Worm (Caenorhabditis elegans) whole organism, L1 larva: ENCODE data around the gene Y73B6BL.37.

Experiments
- C04F5.9 ChIP-seq: sonication (generic microtip); optimal IDR thresholded peaks from 2 replicates; lab custom pipeline; 2016; ENCODE audit warnings: missing genetic modification characterization, missing compliant biosample characterization
- C34B4.2 ChIP-seq: sonication (generic microtip); optimal IDR thresholded peaks from 2 replicates; lab custom pipeline; 2017; ENCODE audit warnings: mild to moderate bottlenecking, missing genetic modification characterization, missing compliant biosample characterization
- Y116A8C.19 ChIP-seq: sonication (generic microtip); optimal IDR thresholded peaks from 2 replicates; lab custom pipeline; 2016; ENCODE audit warnings: missing compliant biosample characterization, missing genetic modification characterization, borderline replicate concordance
- alr-1 ChIP-seq: fragments of 200-800 bp; sonication (Bioruptor generic); optimal IDR thresholded peaks from 2 replicates; lab custom pipeline; 2018; ENCODE audit warnings: borderline replicate concordance, mild to moderate bottlenecking, missing genetic modification characterization, missing compliant biosample characterization
- aly-2 ChIP-seq: fragments of 150-350 bp; optimal IDR thresholded peaks from 2 replicates; lab custom pipeline; 2014; ENCODE audit warnings: missing biosample characterization, missing genetic modification characterization
- ama-1 ChIP-seq: fragments of 150-350 bp; optimal IDR thresholded peaks from 2 replicates; lab custom pipeline; 2014
- blmp-1 ChIP-seq: fragments of 150-350 bp; optimal IDR thresholded peaks from 2 replicates; lab custom pipeline; 2014; ENCODE audit warnings: missing biosample characterization, missing genetic modification characterization
- ceh-63 ChIP-seq: fragments of 200-800 bp; sonication (Bioruptor generic); optimal IDR thresholded peaks from 2 replicates; lab custom pipeline; 2018; ENCODE audit warnings: mild to moderate bottlenecking, missing genetic modification characterization, missing compliant biosample characterization
- ceh-88 ChIP-seq: fragments of 200-800 bp; sonication (Bioruptor generic); IDR thresholded peaks from 2 replicates; pipeline ENCODE4 v1.3.6; 2022; ENCODE audit warnings: missing genetic modification characterization, missing compliant biosample characterization
- ceh-90 ChIP-seq: sonication (generic microtip); optimal IDR thresholded peaks from 2 replicates; lab custom pipeline; 2016; ENCODE audit warnings: missing genetic modification characterization, missing compliant biosample characterization
- ces-1 ChIP-seq: fragments of 150-350 bp; optimal IDR thresholded peaks from 2 replicates; lab custom pipeline; 2014; ENCODE audit warnings: missing biosample characterization, missing genetic modification reagents, missing genetic modification characterization
- dpl-1 ChIP-seq, 3 experiments: fragments of 150-350 bp in 2 of 3; sonication (generic microtip) in 1 of 3; optimal IDR thresholded peaks; 2 replicates each; lab custom pipeline; 2014 to 2017; ENCODE audit warnings: missing biosample characterization in 3 of 3, missing genetic modification characterization in 3 of 3, missing genetic modification reagents in 3 of 3
- dsc-1 ChIP-seq: sonication (generic microtip); optimal IDR thresholded peaks from 2 replicates; lab custom pipeline; 2016; ENCODE audit warnings: mild to moderate bottlenecking, missing genetic modification characterization, missing compliant biosample characterization
- ets-5 ChIP-seq: fragments of 200-800 bp; sonication (Bioruptor generic); IDR thresholded peaks from 2 replicates; pipeline ENCODE4 v1.3.6; 2022; ENCODE audit warnings: missing genetic modification characterization, missing compliant biosample characterization
- fkh-10 ChIP-seq: sonication (generic microtip); optimal IDR thresholded peaks from 2 replicates; lab custom pipeline; 2017; ENCODE audit warnings: missing biosample characterization, missing genetic modification reagents, missing genetic modification characterization
- fkh-4 ChIP-seq: sonication (generic microtip); optimal IDR thresholded peaks from 2 replicates; lab custom pipeline; 2016; ENCODE audit warnings: missing compliant biosample characterization, missing genetic modification characterization, borderline replicate concordance
- fkh-8 ChIP-seq: sonication (generic microtip); optimal IDR thresholded peaks from 2 replicates; lab custom pipeline; 2016; ENCODE audit warnings: mild to moderate bottlenecking, missing genetic modification characterization, missing compliant biosample characterization
- fos-1 ChIP-seq: fragments of 150-350 bp; optimal IDR thresholded peaks from 2 replicates; lab custom pipeline; 2014; ENCODE audit warnings: missing biosample characterization, missing genetic modification characterization
- hlh-17 ChIP-seq: fragments of 200-800 bp; sonication (Bioruptor generic); optimal IDR thresholded peaks from 2 replicates; lab custom pipeline; 2018; ENCODE audit warnings: missing genetic modification characterization, mild to moderate bottlenecking, missing compliant biosample characterization, moderate library complexity, borderline replicate concordance
- hpl-2 ChIP-seq: fragments of 150-350 bp; optimal IDR thresholded peaks from 2 replicates; lab custom pipeline; 2014; ENCODE audit warnings: missing biosample characterization, missing genetic modification reagents, missing genetic modification characterization
- irx-1 ChIP-seq: sonication (generic microtip); optimal IDR thresholded peaks from 2 replicates; lab custom pipeline; 2016; ENCODE audit warnings: missing genetic modification characterization, missing compliant biosample characterization
- jun-1 ChIP-seq: fragments of 150-350 bp; optimal IDR thresholded peaks from 2 replicates; lab custom pipeline; 2014; ENCODE audit warnings: missing biosample characterization, missing genetic modification reagents, missing genetic modification characterization
- lin-14 ChIP-seq: fragments of 200-800 bp; sonication (Bioruptor generic); optimal IDR thresholded peaks from 2 replicates; lab custom pipeline; 2018; ENCODE audit warnings: mild to moderate bottlenecking, missing genetic modification characterization, moderate library complexity, missing compliant biosample characterization
- lin-39 ChIP-seq: fragments of 150-350 bp; optimal IDR thresholded peaks from 2 replicates; lab custom pipeline; 2014; ENCODE audit warnings: missing biosample characterization, missing genetic modification reagents, missing genetic modification characterization
- lir-3 ChIP-seq: sonication (generic microtip); optimal IDR thresholded peaks from 2 replicates; lab custom pipeline; 2016; ENCODE audit warnings: mild to moderate bottlenecking, missing genetic modification characterization, moderate library complexity, missing compliant biosample characterization; ENCODE audit not compliant: poor library complexity
- mab-9 ChIP-seq: fragments of 200-800 bp; sonication (Bioruptor generic); IDR thresholded peaks from 2 replicates; pipeline ENCODE4 v1.3.6; 2022; ENCODE audit warnings: missing genetic modification reagents, missing genetic modification characterization, missing compliant biosample characterization
- mep-1 ChIP-seq: fragments of 150-350 bp; optimal IDR thresholded peaks from 2 replicates; lab custom pipeline; 2014; ENCODE audit warnings: missing biosample characterization, missing genetic modification characterization
- nhr-11 ChIP-seq: fragments of 150-350 bp; optimal IDR thresholded peaks from 2 replicates; lab custom pipeline; 2014; ENCODE audit warnings: missing biosample characterization, missing genetic modification characterization
- nhr-19 ChIP-seq: fragments of 200-800 bp; sonication (Bioruptor generic); conservative IDR thresholded peaks from 2 replicates; pipeline ENCODE4 v1.3.6; 2022; ENCODE audit warnings: missing genetic modification characterization, missing compliant biosample characterization
- nhr-20 ChIP-seq: sonication (generic microtip); optimal IDR thresholded peaks from 2 replicates; lab custom pipeline; 2016; ENCODE audit warnings: mild to moderate bottlenecking, missing genetic modification characterization, missing compliant biosample characterization
- nhr-237 ChIP-seq: fragments of 150-350 bp; optimal IDR thresholded peaks from 2 replicates; lab custom pipeline; 2014; ENCODE audit warnings: missing biosample characterization, missing genetic modification characterization
- nhr-71 ChIP-seq: sonication (generic microtip); optimal IDR thresholded peaks from 2 replicates; lab custom pipeline; 2016; ENCODE audit warnings: mild to moderate bottlenecking, missing genetic modification characterization, moderate library complexity, missing compliant biosample characterization
- nhr-76 ChIP-seq: sonication (generic microtip); optimal IDR thresholded peaks from 2 replicates; lab custom pipeline; 2017; ENCODE audit warnings: missing biosample characterization, missing genetic modification characterization
- nhr-85 ChIP-seq: sonication (generic microtip); peaks from one replicate; lab custom pipeline; 2016; ENCODE audit warnings: missing genetic modification characterization, inconsistent platforms, missing compliant biosample characterization
- nhr-90 ChIP-seq: sonication (generic microtip); optimal IDR thresholded peaks from 2 replicates; lab custom pipeline; 2016; ENCODE audit warnings: mild to moderate bottlenecking, missing genetic modification characterization, missing compliant biosample characterization; ENCODE audit not compliant: poor library complexity
- pag-3 ChIP-seq: sonication (generic microtip); optimal IDR thresholded peaks from 2 replicates; lab custom pipeline; 2017; ENCODE audit warnings: missing genetic modification characterization, mild to moderate bottlenecking, missing compliant biosample characterization, antibody characterized with exemption, borderline replicate concordance; ENCODE audit not compliant: insufficient read depth
- pqm-1 ChIP-seq: sonication (generic microtip); optimal IDR thresholded peaks from 3 replicates; lab custom pipeline; 2017; ENCODE audit warnings: missing biosample characterization, missing genetic modification characterization
- snpc-4 ChIP-seq: fragments of 150-350 bp; optimal IDR thresholded peaks from 2 replicates; lab custom pipeline; 2014; ENCODE audit warnings: missing biosample characterization, missing genetic modification characterization
- sox-4 ChIP-seq: sonication (generic microtip); optimal IDR thresholded peaks from 2 replicates; lab custom pipeline; 2016; ENCODE audit warnings: missing genetic modification characterization, missing compliant biosample characterization
- sup-37 ChIP-seq: fragments of 200-800 bp; sonication (Bioruptor generic); optimal IDR thresholded peaks from 2 replicates; lab custom pipeline; 2018; ENCODE audit warnings: mild to moderate bottlenecking, missing genetic modification characterization, missing compliant biosample characterization
- tbx-2 ChIP-seq: sonication (generic microtip); optimal IDR thresholded peaks from 2 replicates; lab custom pipeline; 2016; ENCODE audit warnings: missing genetic modification characterization, missing compliant biosample characterization
- unc-30 ChIP-seq: sonication (generic microtip); optimal IDR thresholded peaks from 2 replicates; lab custom pipeline; 2017; ENCODE audit warnings: missing biosample characterization, missing genetic modification characterization
- unc-62 ChIP-seq: fragments of 150-350 bp; optimal IDR thresholded peaks from 2 replicates; lab custom pipeline; 2014; ENCODE audit warnings: missing biosample characterization, missing genetic modification reagents, missing genetic modification characterization
- vab-15 ChIP-seq: sonication (generic microtip); optimal IDR thresholded peaks from 2 replicates; lab custom pipeline; 2017; ENCODE audit warnings: missing genotype, mild to moderate bottlenecking, missing genetic modification characterization, missing compliant biosample characterization
- zag-1 ChIP-seq: fragments of 150-350 bp; optimal IDR thresholded peaks from 2 replicates; lab custom pipeline; 2014; ENCODE audit warnings: missing biosample characterization, missing genetic modification characterization
- zip-4 ChIP-seq: fragments of 200-800 bp; sonication (Bioruptor generic); optimal IDR thresholded peaks from 2 replicates; lab custom pipeline; 2018; ENCODE audit warnings: mild to moderate bottlenecking, missing genetic modification characterization, moderate library complexity, missing compliant biosample characterization
- ztf-11 ChIP-seq, 2 experiments: sonication (generic microtip); optimal IDR thresholded peaks; 2 replicates each; lab custom pipeline; 2016 to 2017; ENCODE audit warnings: missing genetic modification characterization in 2 of 2, missing biosample characterization in 1 of 2, missing compliant biosample characterization in 1 of 2

Y73B6BL.37 gene

ce11 chrIV:6487047-6487446 is at the start of gene Y73B6BL.37:
Gene Y73B6BL.37 (plus strand): TSS chrIV:6487347.
- TF ChIP-seq mab-9 (GFP tag; lab: Robert Waterston, UW) (no peak), sox-4 (no peak), nhr-237 (tag; lab: Kevin White, UChicago) (no peak), lin-14 (GFP tag; lab: Kevin White, UChicago) (no peak), lir-3 (tag; lab: Kevin White, UChicago) (no peak), pqm-1 (tag; lab: Kevin White, UChicago) (no peak), dsc-1 (tag; lab: Kevin White, UChicago) (no peak), hpl-2 (no peak), nhr-76 (tag; lab: Kevin White, UChicago) (no peak), nhr-71 (tag; lab: Kevin White, UChicago) (no peak), dpl-1 (GFP tag; optimal IDR thresholded peaks at IDR 0.05; lab: Kevin White, UChicago) (no peak), ets-5 (GFP tag; lab: Robert Waterston, UW) (no peak), hlh-17 (no peak), fkh-4 (tag; lab: Kevin White, UChicago) (no peak), fos-1 (tag; lab: Kevin White, UChicago) (no peak), ces-1 (GFP tag; lab: Kevin White, UChicago) (no peak), vab-15 (no peak), fkh-10 (GFP tag; lab: Kevin White, UChicago) (no peak), unc-30 (tag; lab: Kevin White, UChicago) (no peak), alr-1 (tag; lab: Kevin White, UChicago) (no peak)

ce11 chrIV:6438051-6438450 is 49.1 kb upstream of the Y73B6BL.37 start, which contains the start of gene dlc-5:
Gene dlc-5 (plus strand): TSS chrIV:6438204.
- TF ChIP-seq lin-39 = no peak
- TF ChIP-seq sox-4 = no peak

- no peak for TF ChIP-seq unc-30 (tag; lab: Kevin White, UChicago)
- no peak for TF ChIP-seq ztf-11 (tag; optimal IDR thresholded peaks at IDR 0.05; lab: Kevin White, UChicago)
- TF ChIP-seq snpc-4 (tag; lab: Kevin White, UChicago) = no peak
- TF ChIP-seq unc-62 (GFP tag; lab: Kevin White, UChicago) = no peak
- no peak for TF ChIP-seq C04F5.9 (tag; lab: Kevin White, UChicago)
- no peak for TF ChIP-seq ceh-90 (tag; lab: Kevin White, UChicago)
- no peak for TF ChIP-seq nhr-85
- TF ChIP-seq pag-3 = no peak
- no peak for TF ChIP-seq C34B4.2 (tag; lab: Kevin White, UChicago)
- TF ChIP-seq aly-2 = no peak
- TF ChIP-seq nhr-90 (tag; lab: Kevin White, UChicago) = no peak
- no peak for TF ChIP-seq tbx-2 (tag; lab: Kevin White, UChicago)
- no peak for TF ChIP-seq zag-1 (tag; lab: Kevin White, UChicago)
- TF ChIP-seq sup-37 (GFP tag; lab: Kevin White, UChicago) = no peak
- no peak for TF ChIP-seq nhr-11 (tag; lab: Kevin White, UChicago)
- TF ChIP-seq ama-1 (lab: Kevin White, UChicago) = no peak
- no peak for TF ChIP-seq ceh-88
Measured at ce11 chrIV:6441601-6442000, 45.5 kb upstream of the Y73B6BL.37 start, which contains the start of gene Y73B6BL.31. Gene Y73B6BL.31 (plus strand): TSS chrIV:6441901.

- TF ChIP-seq nhr-71 (tag; lab: Kevin White, UChicago) (peak; percentile 40), blmp-1 (tag; lab: Kevin White, UChicago) (peak; percentile 22), nhr-19 (0 out of 2 replicates have a peak, but pooled peaks have one; percentile 12), ets-5 (GFP tag; lab: Robert Waterston, UW) (0 out of 2 replicates have a peak, but pooled peaks have one; percentile 27), nhr-20 (peak; percentile 63), sup-37 (GFP tag; lab: Kevin White, UChicago) (no peak), ceh-63 (GFP tag; lab: Kevin White, UChicago) (no peak), lin-14 (GFP tag; lab: Kevin White, UChicago) (peak; percentile 53), Y116A8C.19 (no peak), pqm-1 (tag; lab: Kevin White, UChicago) (no peak), mep-1 (peak; percentile 3), ceh-90 (tag; lab: Kevin White, UChicago) (no peak), snpc-4 (tag; lab: Kevin White, UChicago) (no peak), fkh-8 (tag; lab: Kevin White, UChicago) (peak; percentile 17), jun-1 (peak; percentile 3), zip-4 (GFP tag; lab: Kevin White, UChicago) (peak; percentile 37), sox-4 (no peak), irx-1 (tag; lab: Kevin White, UChicago) (peak; percentile 7)
Measured at ce11 chrIV:6442016-6442618, 45.0 kb upstream of the Y73B6BL.37 start.
